Worm (Caenorhabditis elegans): ENCODE data around the gene srh-67.

The srh-67 gene

DNA sequence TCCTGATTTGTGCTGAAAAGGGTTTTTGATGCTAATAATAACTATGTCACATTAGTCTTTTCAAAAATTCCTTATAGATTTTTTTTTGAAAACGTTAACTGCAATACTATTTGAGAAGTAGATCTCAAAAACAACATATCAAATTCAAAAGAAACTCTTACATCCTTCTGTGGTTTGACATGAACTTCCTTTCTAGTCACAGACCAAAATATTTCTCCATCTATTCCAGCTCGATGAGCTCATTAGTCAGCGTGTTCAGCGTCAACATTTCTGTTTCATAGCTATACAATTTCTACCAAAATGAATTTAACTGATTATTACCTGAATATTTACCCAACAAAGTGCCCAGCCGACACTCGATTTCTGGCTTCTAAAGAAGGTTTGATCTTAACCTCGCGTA lies at the start of gene srh-67:
TSS of gene srh-67 (plus strand) at position 301 of the 400 bp plus-strand sequence.
- TF ChIP-seq hmg-1.1 (GFP tag; IDR thresholded peaks at IDR 0.05), result no peak
- TF ChIP-seq madf-5 (GFP tag; IDR thresholded peaks at IDR 0.05), result no peak
- no peak for TF ChIP-seq ZK546.5 (tag; optimal IDR thresholded peaks at IDR 0.05)
- no peak for TF ChIP-seq ZK337.2 (GFP tag; IDR thresholded peaks at IDR 0.05)
- no peak for TF ChIP-seq tra-1 (GFP tag; IDR thresholded peaks at IDR 0.05)
- no peak for TF ChIP-seq arid-1 (GFP tag; conservative IDR thresholded peaks at IDR 0.05)

DNA sequence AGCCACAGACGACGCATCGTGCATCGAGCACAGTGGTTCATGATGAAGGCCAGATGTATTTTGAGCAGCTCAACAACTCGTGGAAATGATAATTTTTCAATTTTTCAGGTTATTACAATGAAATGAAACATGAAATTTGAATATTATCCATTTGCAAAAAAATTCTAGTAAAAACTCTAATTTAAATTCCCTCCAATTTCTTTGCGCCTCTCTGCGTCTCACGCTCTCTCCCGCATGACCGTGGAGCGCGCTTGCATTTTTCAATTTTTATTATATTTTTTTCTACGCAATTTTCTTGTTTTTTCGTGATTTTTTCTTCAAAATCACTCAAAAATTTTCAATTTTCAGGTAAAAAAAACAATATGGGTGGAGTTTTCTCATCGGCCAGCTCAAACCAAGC lies 49.3 kb upstream of the srh-67 start, which contains the start of gene tag-281:
TSS of gene tag-281 (plus strand) at position 340 of the 400 bp plus-strand sequence.
- TF ChIP-seq set-16 (GFP tag; IDR thresholded peaks at IDR 0.05) (no peak), nhr-11 (tag; optimal IDR thresholded peaks at IDR 0.05) (peak; percentile 24), lin-15B (tag; optimal IDR thresholded peaks at IDR 0.05) (peak; percentile 43), duxl-1 (tag; optimal IDR thresholded peaks at IDR 0.05; ENCODE audit: poor library complexity) (no peak), lsy-2 (tag; optimal IDR thresholded peaks at IDR 0.05) (peak in 1 of 2 experiments; percentile 90), pha-4 (GFP tag; IDR thresholded peaks at IDR 0.05) (no peak), pha-4 (tag; optimal IDR thresholded peaks at IDR 0.05) (no peak), tag-97 (GFP tag; IDR thresholded peaks at IDR 0.05) (no peak), mes-2 (tag; optimal IDR thresholded peaks at IDR 0.05; ENCODE audit: poor library complexity, severe bottlenecking) (peak; percentile 85), aly-2 (tag; optimal IDR thresholded peaks at IDR 0.05) (no peak), lin-38 (GFP tag; IDR thresholded peaks at IDR 0.05) (peak; percentile 99), nhr-77 (tag; optimal IDR thresholded peaks at IDR 0.05) (no peak), Y48G9A.11 (GFP tag; IDR thresholded peaks at IDR 0.05) (no peak), rbr-2 (tag; optimal IDR thresholded peaks at IDR 0.05) (peak; percentile 52), php-3 (GFP tag; IDR thresholded peaks at IDR 0.05) (no peak), lir-3 (tag; optimal IDR thresholded peaks at IDR 0.05) (no peak), nhr-102 (tag; optimal IDR thresholded peaks at IDR 0.05) (no peak), dmd-6 (GFP tag; IDR thresholded peaks at IDR 0.05) (peak; percentile 51), fkh-10 (GFP tag; optimal IDR thresholded peaks at IDR 0.05) (peak; percentile 21), snpc-1.2 (GFP tag; IDR thresholded peaks at IDR 0.05) (no peak), unc-62 (GFP tag; optimal IDR thresholded peaks at IDR 0.05 in 1 of 2) (peak in 1 of 2 experiments; percentile 45), unc-62 (tag; optimal IDR thresholded peaks at IDR 0.05) (no peak), egl-27 (tag; optimal IDR thresholded peaks at IDR 0.05) (no peak), snpc-4 (tag; optimal IDR thresholded peaks at IDR 0.05) (peak; percentile 14), dmd-9 (GFP tag; IDR thresholded peaks at IDR 0.05) (0 out of 2 replicates have a peak, but pooled peaks have one; percentile 50), ZK546.5 (tag; optimal IDR thresholded peaks at IDR 0.05) (no peak), mdl-1 (tag; optimal IDR thresholded peaks at IDR 0.05) (peak in 1 of 2 experiments; percentile 17), lin-39 (tag; optimal IDR thresholded peaks at IDR 0.05) (no peak), unc-130 (GFP tag; optimal IDR thresholded peaks at IDR 0.05) (no peak), nhr-10 (tag; optimal IDR thresholded peaks at IDR 0.05) (no peak), zfp-3 (GFP tag; conservative IDR thresholded peaks at IDR 0.05) (peak; percentile 60; the same call in 1 of the 2 replicates), hmg-1.1 (GFP tag; IDR thresholded peaks at IDR 0.05) (peak; percentile 55; the same call in 1 of the 2 replicates), T26A8.4 (GFP tag; IDR thresholded peaks at IDR 0.05) (peak; percentile 41; the same call in 1 of the 2 replicates), nhr-6 (tag; optimal IDR thresholded peaks at IDR 0.05) (peak; percentile 68), aha-1 (tag) (no peak), nhr-41 (GFP tag; IDR thresholded peaks at IDR 0.05) (no peak), mep-1 (tag; optimal IDR thresholded peaks at IDR 0.05) (no peak), dpl-1 (GFP tag; optimal IDR thresholded peaks at IDR 0.05) (peak; percentile 96), spr-3 (GFP tag; optimal IDR thresholded peaks at IDR 0.05) (no peak), lin-13 (GFP tag; optimal IDR thresholded peaks at IDR 0.05) (peak; percentile 66), hif-1 (tag; optimal IDR thresholded peaks at IDR 0.05) (peak in 1 of 2 experiments; percentile 59), hlh-11 (tag; optimal IDR thresholded peaks at IDR 0.05) (peak; percentile 49)

Data from whole organism, L4 larva.